Fruit fly (Drosophila melanogaster): ENCODE results near the gene S6k.

The S6k gene

dm6 chr3L:5828684-5829083, 18.0 kb upstream of the S6k start (continued):
- TF ChIP-seq Mes4 (GFP tag; optimal IDR thresholded peaks at IDR 0.05) (no peak), Opbp (GFP tag; IDR thresholded peaks at IDR 0.05; ENCODE audit: partially characterized antibody) (no peak), Dad (GFP tag; optimal IDR thresholded peaks at IDR 0.05) (no peak), tup (GFP tag; optimal IDR thresholded peaks at IDR 0.05) (no peak), Fer2 (tag; optimal IDR thresholded peaks at IDR 0.05) (no peak), Gug (GFP tag; IDR thresholded peaks at IDR 0.05) (0 out of 4 replicates have a peak, but pooled peaks have one; percentile 2), oc (tag; optimal IDR thresholded peaks at IDR 0.05) (no peak), CG3995 (GFP tag; optimal IDR thresholded peaks at IDR 0.05) (no peak), p53 (GFP tag; optimal IDR thresholded peaks at IDR 0.05) (no peak), CG3838 (GFP tag; optimal IDR thresholded peaks at IDR 0.05) (no peak), hth (optimal IDR thresholded peaks at IDR 0.05) (no peak), CG1792 (GFP tag; optimal IDR thresholded peaks at IDR 0.05) (no peak), CG4404 (GFP tag; IDR thresholded peaks at IDR 0.05) (no peak), ranshi (GFP tag; IDR thresholded peaks at IDR 0.05) (0 out of 2 replicates have a peak, but pooled peaks have one; percentile 33), ftz-f1 (GFP tag; optimal IDR thresholded peaks at IDR 0.05) (no peak), CG15011 (GFP tag; optimal IDR thresholded peaks at IDR 0.05) (no peak), corto (GFP tag; optimal IDR thresholded peaks at IDR 0.05) (no peak), YL-1 (GFP tag; optimal IDR thresholded peaks at IDR 0.05) (no peak), CG14860 (GFP tag; IDR thresholded peaks at IDR 0.05; ENCODE audit: partially characterized antibody) (no peak)

dm6 chr3L:5828275-5828674, 17.5 kb upstream of the S6k start:
- TF ChIP-seq CG13424 (tag; optimal IDR thresholded peaks at IDR 0.05) (no peak), p53 (GFP tag; optimal IDR thresholded peaks at IDR 0.05) (no peak), tup (GFP tag; optimal IDR thresholded peaks at IDR 0.05) (no peak), CG10274 (GFP tag; optimal IDR thresholded peaks at IDR 0.05) (no peak), CG7745 (tag; optimal IDR thresholded peaks at IDR 0.05) (no peak), CG10431 (GFP tag; optimal IDR thresholded peaks at IDR 0.05) (no peak), CG10543 (GFP tag; optimal IDR thresholded peaks at IDR 0.05) (peak; percentile 55), CG10366 (GFP tag; IDR thresholded peaks at IDR 0.05) (no peak), gfzf (GFP tag; optimal IDR thresholded peaks at IDR 0.05) (no peak), CG34422 (GFP tag; IDR thresholded peaks at IDR 0.05) (0 out of 3 replicates have a peak, but pooled peaks have one; percentile 8), stc (GFP tag; IDR thresholded peaks at IDR 0.05) (no peak), sd (tag; optimal IDR thresholded peaks at IDR 0.05) (peak; percentile 11), crol (GFP tag; IDR thresholded peaks at IDR 0.05) (peak; percentile 44; the same call in 1 of the 2 replicates), so (GFP tag; IDR thresholded peaks at IDR 0.05) (peak; percentile 68; the same call in 2 of the 3 replicates), CG12769 (tag; optimal IDR thresholded peaks at IDR 0.05) (peak; percentile 40), CG7839 (tag; optimal IDR thresholded peaks at IDR 0.05) (no peak), CG3163 (GFP tag; optimal IDR thresholded peaks at IDR 0.05) (no peak), abd-A (tag; optimal IDR thresholded peaks at IDR 0.05) (peak; percentile 57), Med (GFP tag) (no peak), Sry-β (GFP tag; optimal IDR thresholded peaks at IDR 0.05) (no peak), sr (GFP tag; IDR thresholded peaks at IDR 0.05) (peak; percentile 31; the same call in 1 of the 3 replicates)

DNA sequence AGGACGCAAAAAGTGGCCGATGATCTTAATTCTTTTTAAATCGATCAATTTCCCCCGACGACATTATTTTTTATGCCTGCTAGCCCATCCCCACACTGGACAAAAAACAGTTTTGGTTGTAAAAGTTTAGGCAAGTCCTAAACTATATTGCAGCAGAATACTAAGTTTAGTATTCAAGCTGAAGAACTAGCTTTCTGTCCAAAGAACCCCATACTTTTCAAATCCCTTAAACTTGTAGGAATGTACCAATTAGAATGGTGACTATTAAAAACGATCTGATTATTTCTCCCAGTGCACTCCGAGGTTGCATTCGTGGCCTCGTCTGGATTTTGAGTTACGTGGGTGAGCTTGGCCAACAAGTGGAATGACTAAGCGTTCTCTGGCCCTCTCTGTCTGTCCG, 14.8 kb upstream of the S6k start:
- TF ChIP-seq Med (GFP tag) (peak; percentile 5), Fer2 (tag; optimal IDR thresholded peaks at IDR 0.05) (no peak)

All from whole organism, embryonic.